Worm (Caenorhabditis elegans): ENCODE measurements around the gene C49C8.5.

DNA sequence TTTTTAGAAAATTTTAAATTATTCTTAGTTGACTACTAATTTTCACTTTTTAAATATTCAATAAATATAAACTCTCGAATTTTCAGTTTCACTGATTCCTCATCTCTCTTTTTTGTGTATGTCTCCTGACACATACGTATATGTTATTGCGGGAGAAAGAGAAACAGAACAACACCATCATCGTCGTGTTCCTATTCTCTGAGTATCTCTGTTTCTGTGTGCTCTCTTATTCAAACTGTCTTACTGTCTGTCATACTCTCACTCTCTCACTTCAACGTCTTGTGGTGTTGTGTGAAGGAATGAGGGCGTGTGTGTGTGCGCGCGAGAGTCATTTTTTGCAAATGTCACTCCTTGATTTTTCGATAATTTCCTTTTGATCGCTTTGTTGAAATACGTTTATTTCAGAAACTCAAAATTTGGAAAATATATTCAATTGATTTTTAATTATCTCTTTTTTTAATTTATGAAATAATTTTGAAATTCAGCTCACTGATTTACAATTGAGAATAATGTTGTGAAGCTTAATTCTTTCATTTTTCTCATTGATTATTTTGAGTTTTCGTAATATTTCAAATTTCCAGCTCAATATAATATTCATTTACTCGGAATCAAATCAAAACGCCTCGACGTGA lies 33.2 kb downstream of the C49C8.5 start, which contains the start of gene lin-49:
- TF ChIP-seq pqm-1 (tag; optimal IDR thresholded peaks at IDR 0.05) (no peak), gmeb-2 (tag; optimal IDR thresholded peaks at IDR 0.05) (no peak), syd-9 (tag; optimal IDR thresholded peaks at IDR 0.05) (no peak), hlh-8 (tag; optimal IDR thresholded peaks at IDR 0.05) (no peak), npax-4 (tag; optimal IDR thresholded peaks at IDR 0.05) (no peak), sox-4 (tag; optimal IDR thresholded peaks at IDR 0.05) (no peak), ceh-48 (tag; optimal IDR thresholded peaks at IDR 0.05) (no peak), ceh-30 (tag; optimal IDR thresholded peaks at IDR 0.05) (no peak)

All from whole organism, late embryonic.